Worm (Caenorhabditis elegans) whole organism, L4 larva: Measurements from ENCODE around the gene H18N23.2.

Experiments
- D1046.2 ChIP-seq: fragments of 200-800 bp; sonication (Bioruptor generic); IDR thresholded peaks from 2 replicates; pipeline ENCODE4 v1.3.6; 2022; ENCODE audit warnings: missing genetic modification characterization, missing compliant biosample characterization
- F26F4.8 ChIP-seq: fragments of 200-800 bp; sonication (Bioruptor generic); conservative IDR thresholded peaks from 2 replicates; pipeline ENCODE4 v1.3.6; 2022; ENCODE audit warnings: missing genetic modification characterization, missing compliant biosample characterization
- T20F7.1 ChIP-seq: fragments of 200-800 bp; sonication (Bioruptor generic); optimal IDR thresholded peaks from 2 replicates; lab custom pipeline; 2018; ENCODE audit warnings: mild to moderate bottlenecking, missing genetic modification characterization, missing compliant biosample characterization
- Y48G9A.11 ChIP-seq: fragments of 200-800 bp; sonication (Bioruptor generic); IDR thresholded peaks from 2 replicates; pipeline ENCODE4 v1.3.6; 2022; ENCODE audit warnings: missing genetic modification reagents, missing genetic modification characterization, missing compliant biosample characterization
- Y5F2A.4 ChIP-seq: fragments of 200-800 bp; sonication (Bioruptor generic); optimal IDR thresholded peaks from 2 replicates; lab custom pipeline; 2018; ENCODE audit warnings: mild to moderate bottlenecking, missing genetic modification characterization, missing compliant biosample characterization
- Y75B8A.6 ChIP-seq: fragments of 200-800 bp; sonication (Bioruptor generic); IDR thresholded peaks from 2 replicates; pipeline ENCODE4 v1.3.6; 2022; ENCODE audit warnings: missing genetic modification reagents, missing genetic modification characterization, missing compliant biosample characterization
- ZK546.5 ChIP-seq, 2 experiments: sonication (generic microtip); optimal IDR thresholded peaks; 2 replicates each; lab custom pipeline; 2017; ENCODE audit warnings: missing biosample characterization in 2 of 2, missing genetic modification characterization in 2 of 2
- arid-1 ChIP-seq: fragments of 200-800 bp; sonication (Bioruptor generic); conservative IDR thresholded peaks from 2 replicates; pipeline ENCODE4 v1.3.6; 2022; ENCODE audit warnings: missing genetic modification reagents, missing genetic modification characterization, missing compliant biosample characterization
- attf-4 ChIP-seq: sonication (generic microtip); optimal IDR thresholded peaks from 3 replicates; lab custom pipeline; 2017; ENCODE audit warnings: missing biosample characterization, missing genetic modification characterization
- ceh-82 ChIP-seq: sonication (generic microtip); optimal IDR thresholded peaks from 2 replicates; lab custom pipeline; 2017; ENCODE audit warnings: missing biosample characterization, missing genetic modification characterization
- cey-2 ChIP-seq: sonication (generic microtip); optimal IDR thresholded peaks from 3 replicates; lab custom pipeline; 2017; ENCODE audit warnings: missing genetic modification characterization, mild to moderate bottlenecking, missing compliant biosample characterization, antibody characterized with exemption, borderline replicate concordance; ENCODE audit not compliant: insufficient read depth
- daf-12 ChIP-seq: fragments of 150-350 bp; optimal IDR thresholded peaks from 2 replicates; lab custom pipeline; 2014; ENCODE audit warnings: missing biosample characterization, missing genetic modification reagents, missing genetic modification characterization
- daf-16 ChIP-seq, 3 experiments: sonication (generic microtip); optimal IDR thresholded peaks; 2 replicates each; lab custom pipeline; 2016 to 2017; ENCODE audit warnings: missing genetic modification characterization in 3 of 3, missing genetic modification reagents in 3 of 3, mild to moderate bottlenecking in 2 of 3, missing compliant biosample characterization in 2 of 3, missing biosample characterization in 1 of 3, moderate library complexity in 1 of 3
- daf-19 ChIP-seq: fragments of 200-800 bp; sonication (Bioruptor generic); conservative IDR thresholded peaks from 2 replicates; pipeline ENCODE4 v1.3.6; 2022; ENCODE audit warnings: missing genetic modification characterization, missing compliant biosample characterization
- dmd-6 ChIP-seq: fragments of 200-800 bp; sonication (Bioruptor generic); IDR thresholded peaks from 2 replicates; pipeline ENCODE4 v1.3.6; 2022; ENCODE audit warnings: missing genetic modification reagents, missing genetic modification characterization, missing compliant biosample characterization
- duxl-1 ChIP-seq: sonication (generic microtip); optimal IDR thresholded peaks from 2 replicates; lab custom pipeline; 2016; ENCODE audit warnings: mild to moderate bottlenecking, missing genetic modification characterization, moderate library complexity, missing compliant biosample characterization; ENCODE audit not compliant: poor library complexity
- dve-1 ChIP-seq: sonication (generic microtip); optimal IDR thresholded peaks from 2 replicates; lab custom pipeline; 2017; ENCODE audit warnings: antibody characterized with exemption, mild to moderate bottlenecking, missing genetic modification characterization, missing compliant biosample characterization; ENCODE audit not compliant: insufficient read depth
- egl-27 ChIP-seq: sonication (generic microtip); optimal IDR thresholded peaks from 3 replicates; lab custom pipeline; 2017; ENCODE audit warnings: missing biosample characterization, missing genetic modification reagents, missing genetic modification characterization
- egl-43 ChIP-seq: fragments of 200-800 bp; sonication (Bioruptor generic); IDR thresholded peaks from 2 replicates; pipeline ENCODE4 v1.3.6; 2022; ENCODE audit warnings: missing genetic modification reagents, missing genetic modification characterization, missing compliant biosample characterization
- fkh-10 ChIP-seq: fragments of 150-350 bp; optimal IDR thresholded peaks from 2 replicates; lab custom pipeline; 2014; ENCODE audit warnings: missing biosample characterization, missing genetic modification reagents, missing genetic modification characterization
- gei-8 ChIP-seq: fragments of 200-800 bp; sonication (Bioruptor generic); optimal IDR thresholded peaks from 2 replicates; lab custom pipeline; 2018; ENCODE audit warnings: mild to moderate bottlenecking, missing genetic modification characterization, missing compliant biosample characterization
- hif-1 ChIP-seq, 2 experiments: sonication (generic microtip); optimal IDR thresholded peaks; 2 replicates each; lab custom pipeline; 2016 to 2017; ENCODE audit warnings: missing compliant biosample characterization in 2 of 2, missing genetic modification characterization in 2 of 2, missing genetic modification reagents in 2 of 2, missing genotype in 2 of 2, mild to moderate bottlenecking in 1 of 2
- lin-1 ChIP-seq: fragments of 200-800 bp; sonication (Bioruptor generic); IDR thresholded peaks from 2 replicates; pipeline ENCODE4 v1.3.6; 2022; ENCODE audit warnings: missing genetic modification reagents, missing genetic modification characterization, missing compliant biosample characterization
- lin-13 ChIP-seq: fragments of 150-350 bp; optimal IDR thresholded peaks from 2 replicates; lab custom pipeline; 2014; ENCODE audit warnings: missing biosample characterization, missing genetic modification reagents, missing genetic modification characterization
- lin-15B ChIP-seq: fragments of 150-350 bp; sonication (generic microtip); optimal IDR thresholded peaks from 3 replicates; lab custom pipeline; 2014; ENCODE audit warnings: missing biosample characterization, missing genetic modification characterization
- mdl-1 ChIP-seq, 2 experiments: fragments of 150-350 bp in 1 of 2; sonication (generic microtip) in 1 of 2; optimal IDR thresholded peaks; 2 replicates each; lab custom pipeline; 2014 to 2017; ENCODE audit warnings: missing biosample characterization in 2 of 2, missing genetic modification characterization in 2 of 2
- mxl-3 ChIP-seq: fragments of 200-800 bp; sonication (Bioruptor generic); optimal IDR thresholded peaks from 2 replicates; lab custom pipeline; 2018; ENCODE audit warnings: mild to moderate bottlenecking, missing genetic modification characterization, missing compliant biosample characterization
- nhr-11 ChIP-seq: fragments of 150-350 bp; optimal IDR thresholded peaks from 2 replicates; lab custom pipeline; 2014; ENCODE audit warnings: missing biosample characterization, missing genetic modification characterization
- nhr-28 ChIP-seq: fragments of 150-350 bp; optimal IDR thresholded peaks from 2 replicates; lab custom pipeline; 2014; ENCODE audit warnings: missing biosample characterization, missing genetic modification characterization
- nhr-41 ChIP-seq: fragments of 200-800 bp; sonication (Bioruptor generic); IDR thresholded peaks from 2 replicates; pipeline ENCODE4 v1.3.6; 2022; ENCODE audit warnings: missing genetic modification reagents, missing genetic modification characterization, missing compliant biosample characterization
- nhr-48 ChIP-seq: sonication (generic microtip); optimal IDR thresholded peaks from 2 replicates; lab custom pipeline; 2016; ENCODE audit warnings: mild to moderate bottlenecking, missing genetic modification characterization, missing compliant biosample characterization
- nhr-6 ChIP-seq: fragments of 150-350 bp; optimal IDR thresholded peaks from 2 replicates; lab custom pipeline; 2014; ENCODE audit warnings: missing biosample characterization, missing genetic modification characterization
- nhr-77 ChIP-seq: fragments of 150-350 bp; optimal IDR thresholded peaks from 2 replicates; lab custom pipeline; 2014; ENCODE audit warnings: missing biosample characterization, missing genetic modification characterization
- pha-4 ChIP-seq, 2 experiments: fragments of 150-350 bp in 1 of 2; fragments of 200-800 bp in 1 of 2; sonication (Bioruptor generic) in 1 of 2; IDR thresholded peaks in 1 of 2; optimal IDR thresholded peaks in 1 of 2; 2 replicates each; pipeline versions ENCODE4 v1.3.6 to Lab custom; 2014 to 2022; ENCODE audit warnings: missing genetic modification characterization in 2 of 2, missing genetic modification reagents in 2 of 2, missing biosample characterization in 1 of 2, missing compliant biosample characterization in 1 of 2
- php-3 ChIP-seq: fragments of 200-800 bp; sonication (Bioruptor generic); IDR thresholded peaks from 2 replicates; pipeline ENCODE4 v1.3.6; 2022; ENCODE audit warnings: missing genetic modification reagents, missing genetic modification characterization, missing compliant biosample characterization
- pqm-1 ChIP-seq: sonication (generic microtip); optimal IDR thresholded peaks from 2 replicates; lab custom pipeline; 2017; ENCODE audit warnings: missing biosample characterization, missing genetic modification characterization
- saeg-2 ChIP-seq: fragments of 200-800 bp; sonication (Bioruptor generic); IDR thresholded peaks from 2 replicates; pipeline ENCODE4 v1.3.6; 2022; ENCODE audit warnings: missing genetic modification reagents, missing genetic modification characterization, missing compliant biosample characterization
- sdz-12 ChIP-seq: fragments of 200-800 bp; sonication (Bioruptor generic); optimal IDR thresholded peaks from 2 replicates; lab custom pipeline; 2018; ENCODE audit warnings: mild to moderate bottlenecking, missing genetic modification characterization, missing compliant biosample characterization
- set-16 ChIP-seq: fragments of 200-800 bp; sonication (Bioruptor generic); IDR thresholded peaks from 2 replicates; pipeline ENCODE4 v1.3.6; 2022; ENCODE audit warnings: missing genetic modification reagents, missing genetic modification characterization, missing compliant biosample characterization
- skn-1 ChIP-seq: fragments of 150-350 bp; optimal IDR thresholded peaks from 2 replicates; lab custom pipeline; 2014; ENCODE audit warnings: missing biosample characterization, missing genetic modification characterization
- snpc-1.2 ChIP-seq: fragments of 200-800 bp; sonication (Bioruptor generic); IDR thresholded peaks from 2 replicates; pipeline ENCODE4 v1.3.6; 2022; ENCODE audit warnings: missing genetic modification reagents, missing genetic modification characterization, missing compliant biosample characterization
- snpc-4 ChIP-seq: fragments of 150-350 bp; optimal IDR thresholded peaks from 2 replicates; lab custom pipeline; 2014; ENCODE audit warnings: missing biosample characterization, missing genetic modification characterization
- spr-1 ChIP-seq: sonication (generic microtip); optimal IDR thresholded peaks from 2 replicates; lab custom pipeline; 2016; ENCODE audit warnings: mild to moderate bottlenecking, missing genetic modification characterization, missing compliant biosample characterization
- tag-97 ChIP-seq: fragments of 200-800 bp; sonication (Bioruptor generic); IDR thresholded peaks from 2 replicates; pipeline ENCODE4 v1.3.6; 2022; ENCODE audit warnings: missing genetic modification characterization, missing compliant biosample characterization
- zag-1 ChIP-seq: fragments of 150-350 bp; optimal IDR thresholded peaks from 2 replicates; lab custom pipeline; 2014; ENCODE audit warnings: missing biosample characterization, missing genetic modification characterization
- zfp-2 ChIP-seq: sonication (generic microtip); optimal IDR thresholded peaks from 2 replicates; lab custom pipeline; 2016; ENCODE audit warnings: mild to moderate bottlenecking, missing genetic modification characterization, missing compliant biosample characterization
- zfp-3 ChIP-seq: fragments of 200-800 bp; sonication (Bioruptor generic); conservative IDR thresholded peaks from 2 replicates; pipeline ENCODE4 v1.3.6; 2022; ENCODE audit warnings: missing genetic modification reagents, missing genetic modification characterization, missing compliant biosample characterization
- zip-11 ChIP-seq: fragments of 200-800 bp; sonication (Bioruptor generic); IDR thresholded peaks from 2 replicates; pipeline ENCODE4 v1.3.6; 2022; ENCODE audit warnings: missing genetic modification characterization, missing compliant biosample characterization
- ztf-11 ChIP-seq: fragments of 150-350 bp; optimal IDR thresholded peaks from 2 replicates; lab custom pipeline; 2014; ENCODE audit warnings: missing biosample characterization, missing genetic modification characterization

Gene H18N23.2

DNA sequence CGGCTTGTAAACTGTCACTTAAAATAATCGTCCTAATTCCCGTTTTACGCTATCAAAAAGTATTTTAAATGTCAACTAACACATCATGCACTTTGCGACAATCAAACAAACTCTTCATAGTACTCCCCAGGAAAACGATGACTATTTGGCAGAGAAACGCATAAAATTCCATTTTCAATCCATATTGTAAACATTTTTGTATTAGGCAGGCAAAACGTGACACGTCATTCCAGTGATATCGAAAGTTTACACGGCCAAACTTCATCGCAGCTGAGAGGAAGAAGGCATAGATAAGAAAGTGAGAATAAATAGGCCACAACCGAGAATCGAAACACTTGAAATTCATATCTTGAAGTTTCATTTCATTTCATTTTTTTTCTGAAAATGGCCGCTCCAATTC, 40.5 kb downstream of the H18N23.2 start, which contains the start of gene lec-9 (continued):
- TF ChIP-seq lin-1 (GFP tag; lab: Robert Waterston, UW) (peak; percentile 59; the same call in 1 of the 2 replicates), nhr-77 (tag; lab: Kevin White, UChicago) (peak; percentile 46), php-3 (peak; percentile 55), nhr-41 (GFP tag; lab: Robert Waterston, UW) (no peak), skn-1 (tag; lab: Kevin White, UChicago) (no peak), snpc-4 (tag; lab: Kevin White, UChicago) (no peak), nhr-28 (peak; percentile 76), zfp-3 (GFP tag; lab: Robert Waterston, UW) (no peak), D1046.2 (GFP tag; lab: Robert Waterston, UW) (no peak), cey-2 (tag; lab: Kevin White, UChicago) (no peak), dmd-6 (GFP tag; lab: Robert Waterston, UW) (peak; percentile 89), zip-11 (GFP tag; lab: Robert Waterston, UW) (no peak), Y75B8A.6 (no peak), set-16 (GFP tag; lab: Robert Waterston, UW) (no peak), Y48G9A.11 (no peak), attf-4 (no peak), arid-1 (GFP tag; lab: Robert Waterston, UW) (no peak), pqm-1 (tag; lab: Kevin White, UChicago) (peak; percentile 96), mdl-1 (tag; optimal IDR thresholded peaks at IDR 0.05; lab: Kevin White, UChicago) (peak in 1 of 2 experiments; percentile 52), sdz-12 (no peak), mxl-3 (GFP tag; lab: Kevin White, UChicago) (peak; percentile 31), pha-4 (GFP tag; IDR thresholded peaks at IDR 0.05; lab: Robert Waterston, UW) (no peak), pha-4 (tag; optimal IDR thresholded peaks at IDR 0.05; lab: Kevin White, UChicago) (no peak), ztf-11 (tag; lab: Kevin White, UChicago) (no peak), egl-43 (GFP tag; lab: Robert Waterston, UW) (no peak), zfp-2 (no peak), fkh-10 (GFP tag; lab: Kevin White, UChicago) (no peak), zag-1 (no peak), spr-1 (tag; lab: Kevin White, UChicago) (no peak), lin-13 (GFP tag; lab: Kevin White, UChicago) (peak; percentile 19), dve-1 (tag; lab: Kevin White, UChicago) (peak; percentile 72), gei-8 (GFP tag; lab: Kevin White, UChicago) (no peak), T20F7.1 (GFP tag; lab: Kevin White, UChicago) (no peak), ceh-82 (tag; lab: Kevin White, UChicago) (no peak), nhr-11 (tag; lab: Kevin White, UChicago) (peak; percentile 5), egl-27 (no peak), tag-97 (GFP tag; lab: Robert Waterston, UW) (no peak), hif-1 (tag; optimal IDR thresholded peaks at IDR 0.05; lab: Kevin White, UChicago) (no peak), F26F4.8 (no peak), ZK546.5 (tag; optimal IDR thresholded peaks at IDR 0.05; lab: Kevin White, UChicago) (no peak), snpc-1.2 (GFP tag; lab: Robert Waterston, UW) (no peak), lin-15B (no peak), daf-16 (GFP tag; optimal IDR thresholded peaks at IDR 0.05; lab: Kevin White, UChicago) (peak in 1 of 2 experiments; percentile 63), daf-16 (tag; optimal IDR thresholded peaks at IDR 0.05; lab: Kevin White, UChicago) (peak; percentile 98), daf-19 (GFP tag; lab: Robert Waterston, UW) (no peak), daf-12 (no peak), duxl-1 (tag; lab: Kevin White, UChicago) (no peak), nhr-48 (tag; lab: Kevin White, UChicago) (peak; percentile 63), saeg-2 (GFP tag; lab: Robert Waterston, UW) (no peak), Y5F2A.4 (GFP tag; lab: Kevin White, UChicago) (no peak), nhr-6 (peak; percentile 88)
- TF ChIP-seq, all 104 proteins: peak for 20
